Fruit fly (Drosophila melanogaster): Measurements from ENCODE around the gene Myc.

Myc gene

dm6 chrX:3360437-3361075 is 12.4 kb upstream of the Myc start (continued):
- peak; percentile 47 for TF ChIP-seq emc (GFP tag; optimal IDR thresholded peaks at IDR 0.05)
- peak; percentile 58 for TF ChIP-seq CG5180 (GFP tag; optimal IDR thresholded peaks at IDR 0.05)
- TF ChIP-seq CG17359 (tag; optimal IDR thresholded peaks at IDR 0.05), result peak; percentile 59
- TF ChIP-seq CG17385 (GFP tag; optimal IDR thresholded peaks at IDR 0.05), result peak; percentile 57
- peak in 1 of 2 experiments; percentile 69 for TF ChIP-seq Eip74EF (GFP tag; optimal IDR thresholded peaks at IDR 0.05)
- peak; percentile 53 for TF ChIP-seq her (GFP tag; optimal IDR thresholded peaks at IDR 0.05)
- TF ChIP-seq Nf-YB (GFP tag; optimal IDR thresholded peaks at IDR 0.05), result peak; percentile 28
- no peak for TF ChIP-seq Dll (GFP tag; IDR thresholded peaks at IDR 0.05; ENCODE audit: partially characterized antibody)
- TF ChIP-seq sr (GFP tag; IDR thresholded peaks at IDR 0.05), result no peak
- peak; percentile 74 for TF ChIP-seq Sox100B (GFP tag; optimal IDR thresholded peaks at IDR 0.05)
- TF ChIP-seq CG8765 (GFP tag; IDR thresholded peaks at IDR 0.05), result no peak
- TF ChIP-seq Hr39 (optimal IDR thresholded peaks at IDR 0.05), result no peak
- TF ChIP-seq CG12104 (GFP tag; optimal IDR thresholded peaks at IDR 0.05), result peak; percentile 54
- TF ChIP-seq fd96Cb (tag; optimal IDR thresholded peaks at IDR 0.05), result peak; percentile 65
- TF ChIP-seq CkIIα-i1 (GFP tag; IDR thresholded peaks at IDR 0.05), result no peak
- TF ChIP-seq gsb-n (tag; optimal IDR thresholded peaks at IDR 0.05), result no peak
- peak; percentile 18 for TF ChIP-seq CG12942 (GFP tag; optimal IDR thresholded peaks at IDR 0.05)
- TF ChIP-seq BEAF-32 (GFP tag; optimal IDR thresholded peaks at IDR 0.05), result no peak
- TF ChIP-seq ci (GFP tag; IDR thresholded peaks at IDR 0.05), result no peak
- TF ChIP-seq twi (tag; optimal IDR thresholded peaks at IDR 0.05), result peak; percentile 40
- TF ChIP-seq CG18599 (GFP tag; optimal IDR thresholded peaks at IDR 0.05), result peak; percentile 73
- no peak for TF ChIP-seq HmgD (GFP tag; optimal IDR thresholded peaks at IDR 0.05)
- TF ChIP-seq Mrtf (GFP tag; IDR thresholded peaks at IDR 0.05), result peak; percentile 30; the same call in 1 of the 3 replicates
- peak; percentile 75 for TF ChIP-seq CG7556 (GFP tag; optimal IDR thresholded peaks at IDR 0.05)
- TF ChIP-seq CG15696 (tag; optimal IDR thresholded peaks at IDR 0.05), result peak; percentile 25
- TF ChIP-seq CG3407 (GFP tag; optimal IDR thresholded peaks at IDR 0.05), result peak; percentile 26
- no peak for TF ChIP-seq CG43689 (GFP tag; IDR thresholded peaks at IDR 0.05)
- TF ChIP-seq CG42726 (GFP tag; IDR thresholded peaks at IDR 0.05; ENCODE audit: partially characterized antibody), result no peak
- no peak for TF ChIP-seq CG4730 (GFP tag; IDR thresholded peaks at IDR 0.05)
- TF ChIP-seq Ssrp (tag; optimal IDR thresholded peaks at IDR 0.05), result peak; percentile 47
- no peak for TF ChIP-seq mld (GFP tag; IDR thresholded peaks at IDR 0.05; ENCODE audit: partially characterized antibody)
- TF ChIP-seq CG4360 (GFP tag; IDR thresholded peaks at IDR 0.05), result peak; percentile 91
- no peak for TF ChIP-seq fru (optimal IDR thresholded peaks at IDR 0.05)
- no peak for TF ChIP-seq amos (GFP tag; IDR thresholded peaks at IDR 0.05; ENCODE audit: partially characterized antibody)
- TF ChIP-seq GATAe (GFP tag; conservative IDR thresholded peaks at IDR 0.05), result no peak
- TF ChIP-seq CG9215 (GFP tag; IDR thresholded peaks at IDR 0.05), result peak; percentile 76
- TF ChIP-seq bcd (GFP tag; optimal IDR thresholded peaks at IDR 0.05), result peak; percentile 72
- peak; percentile 63 for TF ChIP-seq Hsf (GFP tag; optimal IDR thresholded peaks at IDR 0.05)
- TF ChIP-seq Nf-YC (tag; optimal IDR thresholded peaks at IDR 0.05), result peak; percentile 52
- peak; percentile 72 for TF ChIP-seq CG15011 (GFP tag; optimal IDR thresholded peaks at IDR 0.05)
- TF ChIP-seq dan (GFP tag; IDR thresholded peaks at IDR 0.05), result no peak
- no peak for TF ChIP-seq z (GFP tag; IDR thresholded peaks at IDR 0.05)
- TF ChIP-seq repo (GFP tag; optimal IDR thresholded peaks at IDR 0.05), result no peak
- TF ChIP-seq ab (GFP tag; optimal IDR thresholded peaks at IDR 0.05), result no peak
- no peak for TF ChIP-seq Stat92E (GFP tag; optimal IDR thresholded peaks at IDR 0.05)
- TF ChIP-seq inv (GFP tag; IDR thresholded peaks at IDR 0.05; ENCODE audit: partially characterized antibody), result no peak
- TF ChIP-seq CHES-1-like (GFP tag; optimal IDR thresholded peaks at IDR 0.05), result peak; percentile 56
- no peak for TF ChIP-seq Neu2 (GFP tag; optimal IDR thresholded peaks at IDR 0.05; ENCODE audit: borderline replicate concordance)
- no peak for TF ChIP-seq CG31365 (tag; optimal IDR thresholded peaks at IDR 0.05)
- TF ChIP-seq CG15601 (tag; optimal IDR thresholded peaks at IDR 0.05), result peak; percentile 39
